Fruit fly (Drosophila melanogaster) whole organism, prepupa: Measurements from ENCODE around the gene Kdm5.

Experiments
- CG11294 ChIP-seq: fragments of 200-800 bp; sonication (Bioruptor generic); IDR thresholded peaks from 2 replicates; pipeline ENCODE4 v1.3.6; 2022; ENCODE audit warnings: missing biosample characterization, missing genetic modification characterization
- CG11762 ChIP-seq: fragments of 200-800 bp; sonication (Bioruptor generic); optimal IDR thresholded peaks from 3 replicates; lab custom pipeline; 2016; ENCODE audit warnings: missing biosample characterization, missing genetic modification characterization; ENCODE audit not compliant: insufficient read depth
- CG15336 ChIP-seq: fragments of 200-800 bp; sonication (Bioruptor generic); IDR thresholded peaks from 2 replicates; pipeline ENCODE4 v1.3.6; 2022; ENCODE audit warnings: missing biosample characterization, missing genetic modification characterization
- CG16779 ChIP-seq: fragments of 200-800 bp; sonication (Bioruptor generic); optimal IDR thresholded peaks from 3 replicates; lab custom pipeline; 2017; ENCODE audit warnings: missing biosample characterization, mild to moderate bottlenecking, missing genetic modification characterization
- CG3032 ChIP-seq: fragments of 200-800 bp; optimal IDR thresholded peaks from 2 replicates; lab custom pipeline; 2019; ENCODE audit warnings: missing biosample characterization, mild to moderate bottlenecking, missing genetic modification characterization, moderate library complexity
- CG32006 ChIP-seq: fragments of 200-800 bp; sonication (Bioruptor generic); optimal IDR thresholded peaks from 3 replicates; lab custom pipeline; 2017; ENCODE audit warnings: missing biosample characterization, mild to moderate bottlenecking, missing genetic modification characterization
- CG3919 ChIP-seq: fragments of 200-800 bp; sonication (Bioruptor generic); optimal IDR thresholded peaks from 3 replicates; lab custom pipeline; 2016; ENCODE audit warnings: missing biosample characterization, missing genetic modification characterization
- CG4318 ChIP-seq: fragments of 200-800 bp; sonication (Bioruptor generic); optimal IDR thresholded peaks from 3 replicates; lab custom pipeline; 2017; ENCODE audit warnings: missing biosample characterization, mild to moderate bottlenecking, missing genetic modification characterization
- CG6163 ChIP-seq: fragments of 200-800 bp; sonication (Bioruptor generic); IDR thresholded peaks from 3 replicates; pipeline ENCODE4 v1.3.6; 2022; ENCODE audit warnings: missing biosample characterization, missing genetic modification characterization
- CG6792 ChIP-seq: fragments of 200-800 bp; sonication (Bioruptor generic); optimal IDR thresholded peaks from 3 replicates; lab custom pipeline; 2016; ENCODE audit warnings: missing biosample characterization, missing genetic modification characterization
- CG6808 ChIP-seq: fragments of 200-800 bp; sonication (Bioruptor generic); optimal IDR thresholded peaks from 3 replicates; lab custom pipeline; 2017; ENCODE audit warnings: missing biosample characterization, missing genetic modification characterization, mild to moderate bottlenecking, moderate library complexity, missing genetic modification reagents
- CG8319 ChIP-seq: fragments of 200-800 bp; sonication (Bioruptor generic); optimal IDR thresholded peaks from 3 replicates; lab custom pipeline; 2016; ENCODE audit warnings: missing biosample characterization, missing genetic modification characterization
- CG8632 ChIP-seq: fragments of 200-800 bp; sonication (Bioruptor generic); optimal IDR thresholded peaks from 3 replicates; lab custom pipeline; 2016; ENCODE audit warnings: missing biosample characterization, missing genetic modification characterization
- Eip75B ChIP-seq: fragments of 200-800 bp; sonication (Bioruptor generic); optimal IDR thresholded peaks from 3 replicates; lab custom pipeline; 2016; ENCODE audit warnings: missing biosample characterization, missing genetic modification characterization
- Eip78C ChIP-seq: fragments of 200-800 bp; sonication (Bioruptor generic); peaks from one replicate; lab custom pipeline; 2016; ENCODE audit warnings: missing biosample characterization, missing genetic modification characterization
- Eip93F ChIP-seq: fragments of 200-800 bp; sonication (Bioruptor generic); optimal IDR thresholded peaks from 2 replicates; lab custom pipeline; 2016; ENCODE audit warnings: missing biosample characterization, mild to moderate bottlenecking, missing genetic modification characterization
- Ets21C ChIP-seq: fragments of 200-800 bp; sonication (Bioruptor generic); optimal IDR thresholded peaks from 3 replicates; lab custom pipeline; 2016; ENCODE audit warnings: missing biosample characterization, missing genetic modification characterization
- Ets96B ChIP-seq: fragments of 200-800 bp; optimal IDR thresholded peaks from 2 replicates; lab custom pipeline; 2019; ENCODE audit warnings: missing biosample characterization, mild to moderate bottlenecking, missing genetic modification characterization, moderate library complexity
- Gug ChIP-seq: fragments of 200-800 bp; sonication (Bioruptor generic); IDR thresholded peaks from 2 replicates; pipeline ENCODE4 v1.3.6; 2022; ENCODE audit warnings: missing biosample characterization, missing genetic modification characterization
- Hr38 ChIP-seq: sonication (Bioruptor generic); optimal IDR thresholded peaks from 2 replicates; lab custom pipeline; 2016; ENCODE audit warnings: missing biosample characterization, missing genetic modification characterization
- Hr39 ChIP-seq: fragments of 200-800 bp; sonication (Bioruptor generic); optimal IDR thresholded peaks from 2 replicates; lab custom pipeline; 2016; ENCODE audit warnings: missing biosample characterization, missing genetic modification characterization
- Hr4 ChIP-seq: fragments of 200-800 bp; sonication (Bioruptor generic); optimal IDR thresholded peaks from 3 replicates; lab custom pipeline; 2016; ENCODE audit warnings: missing biosample characterization, missing genetic modification characterization
- Lpt ChIP-seq: fragments of 200-800 bp; sonication (Bioruptor generic); optimal IDR thresholded peaks from 3 replicates; lab custom pipeline; 2016; ENCODE audit warnings: missing biosample characterization, missing genetic modification characterization
- Met ChIP-seq: fragments of 200-800 bp; sonication (Bioruptor generic); optimal IDR thresholded peaks from 3 replicates; lab custom pipeline; 2016; ENCODE audit warnings: missing biosample characterization, missing genetic modification characterization
- Smox ChIP-seq: fragments of 200-800 bp; sonication (Bioruptor generic); optimal IDR thresholded peaks from 3 replicates; lab custom pipeline; 2016; ENCODE audit warnings: missing biosample characterization, missing genetic modification characterization
- Sox102F ChIP-seq: fragments of 200-800 bp; sonication (Bioruptor generic); optimal IDR thresholded peaks from 2 replicates; lab custom pipeline; 2016; ENCODE audit warnings: missing biosample characterization, mild to moderate bottlenecking, missing genetic modification characterization
- Sox14 ChIP-seq: fragments of 200-800 bp; sonication (Bioruptor generic); optimal IDR thresholded peaks from 3 replicates; lab custom pipeline; 2016; ENCODE audit warnings: missing biosample characterization, missing genetic modification characterization
- Sox15 ChIP-seq: fragments of 200-800 bp; sonication (Bioruptor generic); optimal IDR thresholded peaks from 3 replicates; lab custom pipeline; 2016; ENCODE audit warnings: missing biosample characterization, missing genetic modification characterization
- achi ChIP-seq: fragments of 200-800 bp; sonication (Bioruptor generic); optimal IDR thresholded peaks from 3 replicates; lab custom pipeline; 2016; ENCODE audit warnings: missing biosample characterization, missing genetic modification characterization
- acj6 ChIP-seq: fragments of 200-800 bp; sonication (Bioruptor generic); optimal IDR thresholded peaks from 3 replicates; lab custom pipeline; 2016; ENCODE audit warnings: missing biosample characterization, missing genetic modification characterization
- cyc ChIP-seq: fragments of 200-800 bp; sonication (Bioruptor generic); optimal IDR thresholded peaks from 3 replicates; lab custom pipeline; 2016; ENCODE audit warnings: missing biosample characterization, missing genetic modification characterization
- dac ChIP-seq: fragments of 200-800 bp; sonication (Bioruptor generic); optimal IDR thresholded peaks from 2 replicates; lab custom pipeline; 2017; ENCODE audit warnings: missing biosample characterization, mild to moderate bottlenecking, missing genetic modification characterization
- dsx ChIP-seq: fragments of 200-800 bp; optimal IDR thresholded peaks from 3 replicates; lab custom pipeline; 2019; ENCODE audit warnings: missing biosample characterization, mild to moderate bottlenecking, missing genetic modification characterization, moderate library complexity; ENCODE audit not compliant: poor library complexity, severe bottlenecking
- eg ChIP-seq: fragments of 200-800 bp; sonication (Bioruptor generic); IDR thresholded peaks from 3 replicates; pipeline ENCODE4 v1.3.6; 2022; ENCODE audit warnings: missing biosample characterization, missing genetic modification characterization
- esn ChIP-seq: fragments of 200-800 bp; sonication (Bioruptor generic); optimal IDR thresholded peaks from 2 replicates; lab custom pipeline; 2016; ENCODE audit warnings: missing biosample characterization, mild to moderate bottlenecking, missing genetic modification characterization, moderate library complexity
- fd59A ChIP-seq: fragments of 200-800 bp; sonication (Bioruptor generic); optimal IDR thresholded peaks from 2 replicates; lab custom pipeline; 2017; ENCODE audit warnings: missing biosample characterization, mild to moderate bottlenecking, missing genetic modification characterization, missing genetic modification reagents
- fkh ChIP-seq: fragments of 200-800 bp; sonication (Bioruptor generic); optimal IDR thresholded peaks from 3 replicates; lab custom pipeline; 2017; ENCODE audit warnings: missing biosample characterization, mild to moderate bottlenecking, missing genetic modification characterization, moderate library complexity
- lz ChIP-seq: fragments of 200-800 bp; sonication (Bioruptor generic); optimal IDR thresholded peaks from 3 replicates; lab custom pipeline; 2016; ENCODE audit warnings: missing biosample characterization, missing genetic modification characterization
- pdm3 ChIP-seq: fragments of 200-800 bp; sonication (Bioruptor generic); optimal IDR thresholded peaks from 3 replicates; lab custom pipeline; 2016; ENCODE audit warnings: missing biosample characterization, missing genetic modification characterization
- salr ChIP-seq, 2 experiments: fragments of 200-800 bp; sonication (Bioruptor generic); optimal IDR thresholded peaks; 3 replicates each; lab custom pipeline; 2016 to 2018; ENCODE audit warnings: missing biosample characterization in 2 of 2, missing genetic modification characterization in 2 of 2, mild to moderate bottlenecking in 1 of 2
- svp ChIP-seq: fragments of 200-800 bp; sonication (Bioruptor generic); peaks from one replicate; lab custom pipeline; 2016; ENCODE audit warnings: missing biosample characterization, missing genetic modification characterization
- topi ChIP-seq: fragments of 200-800 bp; sonication (Bioruptor generic); optimal IDR thresholded peaks from 3 replicates; lab custom pipeline; 2016; ENCODE audit warnings: missing biosample characterization, missing genetic modification characterization
- vri ChIP-seq: fragments of 200-800 bp; sonication (Bioruptor generic); optimal IDR thresholded peaks from 3 replicates; lab custom pipeline; 2016; ENCODE audit warnings: missing biosample characterization, mild to moderate bottlenecking, missing genetic modification characterization

Kdm5 gene

DNA sequence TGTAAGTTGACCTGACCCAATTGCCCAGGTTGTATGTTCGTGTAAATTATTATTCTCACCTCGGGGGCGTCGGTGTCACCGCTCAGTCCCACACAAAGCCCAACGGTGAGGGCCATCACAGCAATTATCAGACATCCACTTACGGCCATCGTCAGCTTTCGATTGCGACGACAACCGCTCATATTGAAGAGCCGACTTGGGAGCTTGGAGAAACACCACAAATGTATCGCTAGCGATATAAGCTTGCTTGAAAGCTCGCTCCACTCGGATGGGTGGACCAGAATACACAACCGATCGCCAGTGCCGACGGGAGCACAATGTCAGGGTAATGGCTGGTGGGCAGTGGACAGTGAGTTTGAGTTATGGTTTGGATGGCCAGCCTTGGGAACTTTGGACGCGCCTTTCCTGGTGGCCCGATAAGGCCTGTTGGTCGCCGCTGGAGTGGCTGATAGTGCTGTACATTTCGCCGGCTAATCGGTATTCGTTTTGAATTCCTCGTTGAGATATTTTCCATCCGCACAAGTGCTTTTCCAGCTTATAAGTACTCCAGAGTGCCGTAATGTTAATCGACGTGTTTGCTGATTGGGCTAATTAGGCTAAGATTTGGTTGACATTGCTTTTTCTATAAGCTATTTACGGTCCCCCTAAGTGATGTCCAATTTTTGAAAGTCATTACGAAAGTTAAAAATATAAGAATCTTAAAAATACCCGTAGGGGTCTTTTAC is 7.4 kb upstream of the Kdm5 start, which contains the start of gene Gal:
Gene Gal, minus strand, starts transcription at position 320 of the 725 bp plus-strand sequence.
- TF ChIP-seq CG15336, result 0 out of 2 replicates have a peak, but pooled peaks have one; percentile 29
- TF ChIP-seq svp (GFP tag; lab: Kevin White, UChicago), result peak; percentile 73
- no peak for TF ChIP-seq Ets96B (tag; lab: Kevin White, UChicago)

DNA sequence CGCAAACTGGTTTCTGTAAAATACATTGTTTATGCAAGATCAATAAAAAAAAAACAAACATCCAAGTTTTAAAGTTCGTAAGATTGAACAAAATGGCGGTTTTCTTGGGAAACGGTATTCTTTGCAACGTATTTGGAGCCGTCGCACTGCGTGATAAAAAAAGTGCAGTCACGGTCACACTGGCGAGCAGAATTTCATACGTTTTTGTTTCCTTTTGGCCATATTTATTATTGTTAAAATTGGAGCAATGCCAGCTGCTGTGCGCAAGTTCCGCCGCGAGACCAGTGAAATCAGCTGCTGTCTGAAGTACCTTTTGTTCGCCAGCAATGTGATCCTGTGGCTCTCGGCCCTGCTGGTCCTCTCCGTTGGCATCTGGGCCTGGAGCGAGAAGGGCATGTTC is 764 bp upstream of the Kdm5 start, which contains the start of gene Tsp26A:
Gene Tsp26A, plus strand, starts transcription at position 164 of the 400 bp plus-strand sequence.
- TF ChIP-seq fkh (no peak), Hr4 (GFP tag; lab: Kevin White, UChicago) (no peak), Sox102F (GFP tag; lab: Kevin White, UChicago) (no peak), pdm3 (GFP tag; lab: Kevin White, UChicago) (no peak), cyc (no peak), esn (GFP tag; lab: Kevin White, UChicago) (peak; percentile 9), acj6 (GFP tag; lab: Kevin White, UChicago) (no peak), CG8632 (GFP tag; lab: Kevin White, UChicago) (no peak), CG11294 (GFP tag; lab: Robert Waterston, UW) (no peak), CG6808 (GFP tag; lab: Kevin White, UChicago) (no peak), CG4318 (GFP tag; lab: Kevin White, UChicago) (no peak), Hr38 (no peak), Eip75B (GFP tag; lab: Kevin White, UChicago) (no peak), Met (GFP tag; lab: Kevin White, UChicago) (no peak), Hr39 (GFP tag; lab: Kevin White, UChicago) (no peak), CG3919 (no peak), Eip78C (GFP tag; lab: Kevin White, UChicago) (peak; percentile 41)

dm6 chr2L:5998383-5998782 is 918 bp downstream of the Kdm5 start:
- TF ChIP-seq CG8319 (no peak), CG15336 (peak; percentile 11; the same call in 1 of the 2 replicates), CG11762 (no peak)

- TF ChIP-seq Sox15 (GFP tag; lab: Kevin White, UChicago), result no peak
- TF ChIP-seq achi, result peak; percentile 72
- TF ChIP-seq CG11762, result no peak
- no peak for TF ChIP-seq Hr4 (GFP tag; lab: Kevin White, UChicago)
- no peak for TF ChIP-seq lz (GFP tag; lab: Kevin White, UChicago)
- peak in 1 of 2 experiments; percentile 8 for TF ChIP-seq salr (GFP tag; optimal IDR thresholded peaks at IDR 0.05; lab: Kevin White, UChicago)
- peak; percentile 16 for TF ChIP-seq fd59A (GFP tag; lab: Kevin White, UChicago)
- TF ChIP-seq cyc, result no peak
- TF ChIP-seq Hr38, result no peak
- TF ChIP-seq CG6163, result 0 out of 3 replicates have a peak, but pooled peaks have one; percentile 50
- no peak for TF ChIP-seq vri (GFP tag; lab: Kevin White, UChicago)
- no peak for TF ChIP-seq acj6 (GFP tag; lab: Kevin White, UChicago)
- no peak for TF ChIP-seq Ets21C (GFP tag; lab: Kevin White, UChicago)
- TF ChIP-seq CG16779 (tag; lab: Kevin White, UChicago), result no peak
- no peak for TF ChIP-seq dac (GFP tag; lab: Kevin White, UChicago)
- TF ChIP-seq Lpt, result no peak
- no peak for TF ChIP-seq Gug (GFP tag; lab: Robert Waterston, UW)
- no peak for TF ChIP-seq eg
- TF ChIP-seq Ets96B (tag; lab: Kevin White, UChicago), result no peak
- no peak for TF ChIP-seq topi (GFP tag; lab: Kevin White, UChicago)
- no peak for TF ChIP-seq fkh
- no peak for TF ChIP-seq svp (GFP tag; lab: Kevin White, UChicago)
- TF ChIP-seq Met (GFP tag; lab: Kevin White, UChicago), result no peak
- TF ChIP-seq CG32006 (GFP tag; lab: Kevin White, UChicago), result no peak
- no peak for TF ChIP-seq Smox (GFP tag; lab: Kevin White, UChicago)
- no peak for TF ChIP-seq dsx (GFP tag; lab: Kevin White, UChicago)
- no peak for TF ChIP-seq CG6792 (GFP tag; lab: Kevin White, UChicago)
- no peak for TF ChIP-seq CG15336
- no peak for TF ChIP-seq Eip93F (GFP tag; lab: Kevin White, UChicago)
- TF ChIP-seq CG3032, result no peak
- TF ChIP-seq Sox14 (GFP tag; lab: Kevin White, UChicago), result no peak
- TF ChIP-seq Hr39 (GFP tag; lab: Kevin White, UChicago), result no peak
- TF ChIP-seq CG8632 (GFP tag; lab: Kevin White, UChicago), result peak; percentile 44
These were observed 1.6 kb downstream of the Kdm5 start for dm6 chr2L:5997609-5998229.
